Fruit fly (Drosophila melanogaster) whole organism, embryonic: ENCODE data around the gene CG9837.

ENCODE experiments used
- CG12155 ChIP-seq: fragments of 200-800 bp; sonication (Bioruptor generic); optimal IDR thresholded peaks from 3 replicates; lab custom pipeline; 2016; ENCODE audit warnings: missing biosample characterization, missing genetic modification characterization
- CG15011 ChIP-seq: fragments of 200-800 bp; sonication (Bioruptor generic); optimal IDR thresholded peaks from 3 replicates; lab custom pipeline; 2018; ENCODE audit warnings: missing biosample characterization, mild to moderate bottlenecking, missing genetic modification characterization
- CG15696 ChIP-seq: fragments of 200-800 bp; sonication (Bioruptor generic); optimal IDR thresholded peaks from 2 replicates; lab custom pipeline; 2019; ENCODE audit warnings: missing biosample characterization, mild to moderate bottlenecking, missing genetic modification characterization, moderate library complexity
- CG1832 ChIP-seq: fragments of 200-800 bp; sonication (Bioruptor generic); optimal IDR thresholded peaks from 2 replicates; lab custom pipeline; 2017; ENCODE audit warnings: missing biosample characterization, mild to moderate bottlenecking, missing genetic modification characterization, inconsistent platforms
- CG42726 ChIP-seq: fragments of 200-800 bp; sonication (Bioruptor generic); IDR thresholded peaks from 2 replicates; pipeline ENCODE4 v1.3.6; 2022; ENCODE audit warnings: missing biosample characterization, missing genetic modification characterization; ENCODE audit not compliant: partially characterized antibody
- CG5180 ChIP-seq: fragments of 200-800 bp; sonication (Bioruptor generic); optimal IDR thresholded peaks from 3 replicates; lab custom pipeline; 2017; ENCODE audit warnings: missing biosample characterization, missing genetic modification characterization, mild to moderate bottlenecking, moderate library complexity, missing genetic modification reagents
- CG5953 ChIP-seq: fragments of 200-800 bp; sonication (Bioruptor generic); IDR thresholded peaks from 2 replicates; pipeline ENCODE4 v1.3.6; 2022; ENCODE audit warnings: missing biosample characterization, missing genetic modification characterization
- CG6175 ChIP-seq: fragments of 200-800 bp; sonication (Bioruptor generic); IDR thresholded peaks from 3 replicates; pipeline ENCODE4 v1.3.6; 2022; ENCODE audit warnings: missing biosample characterization, missing genetic modification characterization
- CG6689 ChIP-seq: fragments of 200-800 bp; sonication (Bioruptor generic); IDR thresholded peaks from 2 replicates; pipeline ENCODE4 v1.3.6; 2022; ENCODE audit warnings: missing biosample characterization, missing genetic modification characterization
- CG7839 ChIP-seq: fragments of 200-800 bp; sonication (Bioruptor generic); optimal IDR thresholded peaks from 3 replicates; lab custom pipeline; 2018; ENCODE audit warnings: missing biosample characterization, mild to moderate bottlenecking, missing genetic modification characterization, moderate library complexity
- CG8765 ChIP-seq: fragments of 200-800 bp; sonication (Bioruptor generic); IDR thresholded peaks from 2 replicates; pipeline ENCODE4 v1.3.6; 2022; ENCODE audit warnings: missing biosample characterization, missing genetic modification characterization
- CG8944 ChIP-seq: fragments of 200-800 bp; sonication (Bioruptor generic); optimal IDR thresholded peaks from 3 replicates; lab custom pipeline; 2016; ENCODE audit warnings: missing biosample characterization, missing genetic modification characterization
- CG9437 ChIP-seq: fragments of 200-800 bp; sonication (Bioruptor generic); optimal IDR thresholded peaks from 2 replicates; lab custom pipeline; 2018; ENCODE audit warnings: missing biosample characterization, mild to moderate bottlenecking, missing genetic modification characterization
- D ChIP-seq, 2 experiments: fragments of 200-800 bp in 1 of 2; fragments of >200 bp in 1 of 2; sonication (Bioruptor generic) in 1 of 2; optimal IDR thresholded peaks; 2 replicates in 1 of 2; 3 replicates in 1 of 2; lab custom pipeline; 2017; ENCODE audit warnings: mild to moderate bottlenecking in 1 of 2, missing biosample characterization in 1 of 2, missing genetic modification characterization in 1 of 2, missing genetic modification reagents in 1 of 2
- Dad ChIP-seq: fragments of 200-800 bp; sonication (Bioruptor generic); optimal IDR thresholded peaks from 3 replicates; lab custom pipeline; 2016; ENCODE audit warnings: missing biosample characterization, missing genetic modification characterization
- Doc3 ChIP-seq: fragments of 200-800 bp; sonication (Bioruptor generic); IDR thresholded peaks from 3 replicates; pipeline ENCODE4 v1.3.6; 2022; ENCODE audit warnings: missing biosample characterization, missing genetic modification characterization; ENCODE audit not compliant: partially characterized antibody
- Drgx ChIP-seq: fragments of 200-800 bp; sonication (Bioruptor generic); IDR thresholded peaks from 2 replicates; pipeline ENCODE4 v1.3.6; 2022; ENCODE audit warnings: missing biosample characterization, missing genetic modification characterization
- Ets97D ChIP-seq: fragments of 200-800 bp; sonication (Bioruptor generic); optimal IDR thresholded peaks from 3 replicates; lab custom pipeline; 2016; ENCODE audit warnings: missing biosample characterization, missing genetic modification characterization
- Gug ChIP-seq: fragments of 200-800 bp; sonication (Bioruptor generic); IDR thresholded peaks from 4 replicates; pipeline ENCODE4 v1.3.6; 2022; ENCODE audit warnings: missing biosample characterization, missing genetic modification characterization
- Lhr ChIP-seq: fragments of 200-800 bp; sonication (Bioruptor generic); optimal IDR thresholded peaks from 3 replicates; lab custom pipeline; 2017; ENCODE audit warnings: mild to moderate bottlenecking, missing biosample characterization, missing genetic modification reagents, missing genetic modification characterization
- Mad ChIP-seq: fragments of 200-800 bp; sonication (Bioruptor generic); optimal IDR thresholded peaks from 2 replicates; lab custom pipeline; 2016; ENCODE audit warnings: missing biosample characterization, missing genetic modification characterization
- Mrtf ChIP-seq: fragments of 200-800 bp; sonication (Bioruptor generic); IDR thresholded peaks from 3 replicates; pipeline ENCODE4 v1.3.6; 2022; ENCODE audit warnings: missing biosample characterization, missing genetic modification characterization
- Oli ChIP-seq: fragments of 200-800 bp; sonication (Bioruptor generic); optimal IDR thresholded peaks from 2 replicates; lab custom pipeline; 2018; ENCODE audit warnings: missing biosample characterization, mild to moderate bottlenecking, missing genetic modification characterization, moderate library complexity
- Ptx1 ChIP-seq: fragments of 200-800 bp; sonication (Bioruptor generic); IDR thresholded peaks from 2 replicates; pipeline ENCODE4 v1.3.6; 2022; ENCODE audit warnings: missing biosample characterization, missing genetic modification characterization
- Sox100B ChIP-seq: fragments of 200-800 bp; sonication (Bioruptor generic); optimal IDR thresholded peaks from 3 replicates; lab custom pipeline; 2018; ENCODE audit warnings: missing biosample characterization, mild to moderate bottlenecking, missing genetic modification characterization
- Sox102F ChIP-seq: fragments of 200-800 bp; sonication (Bioruptor generic); optimal IDR thresholded peaks from 2 replicates; lab custom pipeline; 2018; ENCODE audit warnings: missing biosample characterization, mild to moderate bottlenecking, missing genetic modification characterization, moderate library complexity
- Spps ChIP-seq: fragments of 200-800 bp; sonication (Bioruptor generic); optimal IDR thresholded peaks from 2 replicates; lab custom pipeline; 2018; ENCODE audit warnings: missing biosample characterization, mild to moderate bottlenecking, missing genetic modification characterization
- Ssrp ChIP-seq: fragments of 200-800 bp; sonication (Bioruptor generic); optimal IDR thresholded peaks from 2 replicates; lab custom pipeline; 2018; ENCODE audit warnings: missing biosample characterization, mild to moderate bottlenecking, missing genetic modification characterization, moderate library complexity
- abd-A ChIP-seq: fragments of 200-800 bp; sonication (Bioruptor generic); optimal IDR thresholded peaks from 3 replicates; lab custom pipeline; 2019; ENCODE audit warnings: missing biosample characterization, mild to moderate bottlenecking, missing genetic modification characterization, moderate library complexity
- ara ChIP-seq: fragments of 200-800 bp; sonication (Bioruptor generic); IDR thresholded peaks from 2 replicates; pipeline ENCODE4 v1.3.6; 2022; ENCODE audit warnings: missing biosample characterization, missing genetic modification characterization
- bowl ChIP-seq: fragments of 200-800 bp; sonication (Bioruptor generic); IDR thresholded peaks from 2 replicates; pipeline ENCODE4 v1.3.6; 2022; ENCODE audit warnings: missing biosample characterization, missing genetic modification characterization
- bsh ChIP-seq, 2 experiments: fragments of 200-800 bp; sonication (Bioruptor generic); optimal IDR thresholded peaks; 2 replicates each; lab custom pipeline; 2017 to 2018; ENCODE audit warnings: mild to moderate bottlenecking in 2 of 2, missing biosample characterization in 2 of 2, missing genetic modification characterization in 2 of 2, moderate library complexity in 1 of 2
- ci ChIP-seq: fragments of 200-800 bp; sonication (Bioruptor generic); IDR thresholded peaks from 3 replicates; pipeline ENCODE4 v1.3.6; 2022; ENCODE audit warnings: missing biosample characterization, missing genetic modification characterization
- cwo ChIP-seq: fragments of 200-800 bp; sonication (Bioruptor generic); optimal IDR thresholded peaks from 3 replicates; lab custom pipeline; 2017; ENCODE audit warnings: missing biosample characterization, missing genetic modification characterization, mild to moderate bottlenecking, moderate library complexity, missing genetic modification reagents
- dysf ChIP-seq: fragments of 200-800 bp; sonication (Bioruptor generic); IDR thresholded peaks from 3 replicates; pipeline ENCODE4 v1.3.6; 2022; ENCODE audit warnings: missing biosample characterization, missing genetic modification characterization
- en ChIP-seq: fragments of 200-800 bp; sonication (Bioruptor generic); optimal IDR thresholded peaks from 2 replicates; lab custom pipeline; 2016; ENCODE audit warnings: missing biosample characterization, missing genetic modification characterization
- gem ChIP-seq: fragments of 200-800 bp; sonication (Bioruptor generic); optimal IDR thresholded peaks from 2 replicates; lab custom pipeline; 2019; ENCODE audit warnings: missing biosample characterization, mild to moderate bottlenecking, missing genetic modification characterization, moderate library complexity
- grau ChIP-seq: fragments of 200-800 bp; optimal IDR thresholded peaks from 3 replicates; lab custom pipeline; 2019; ENCODE audit warnings: missing biosample characterization, mild to moderate bottlenecking, missing genetic modification characterization, moderate library complexity
- klu ChIP-seq: fragments of 200-800 bp; sonication (Bioruptor generic); IDR thresholded peaks from 2 replicates; pipeline ENCODE4 v1.3.6; 2022; ENCODE audit warnings: missing biosample characterization, missing genetic modification characterization
- lov ChIP-seq, 2 experiments: fragments of 200-800 bp in 1 of 2; fragments of >200 bp in 1 of 2; sonication (Bioruptor generic) in 1 of 2; IDR thresholded peaks in 1 of 2; optimal IDR thresholded peaks in 1 of 2; 2 replicates in 1 of 2; 3 replicates in 1 of 2; pipeline versions ENCODE4 v1.3.6 to Lab custom; 2017 to 2022; ENCODE audit warnings: missing biosample characterization in 1 of 2, missing genetic modification characterization in 1 of 2
- row ChIP-seq: fragments of 200-800 bp; sonication (Bioruptor generic); IDR thresholded peaks from 3 replicates; pipeline ENCODE4 v1.3.6; 2022; ENCODE audit warnings: missing biosample characterization, missing genetic modification characterization
- run ChIP-seq: fragments of 200-800 bp; sonication (Bioruptor generic); optimal IDR thresholded peaks from 3 replicates; lab custom pipeline; 2018; ENCODE audit warnings: missing biosample characterization, mild to moderate bottlenecking, missing genetic modification characterization
- sd ChIP-seq: fragments of 200-800 bp; sonication (Bioruptor generic); optimal IDR thresholded peaks from 3 replicates; lab custom pipeline; 2018; ENCODE audit warnings: missing biosample characterization, mild to moderate bottlenecking, missing genetic modification characterization, moderate library complexity
- sens ChIP-seq: fragments of 200-800 bp; sonication (Bioruptor generic); peaks from one replicate; lab custom pipeline; 2016; ENCODE audit warnings: missing biosample characterization, missing genetic modification characterization
- sisA ChIP-seq: fragments of 200-800 bp; sonication (Bioruptor generic); IDR thresholded peaks from 2 replicates; pipeline ENCODE4 v1.3.6; 2022; ENCODE audit warnings: missing biosample characterization, missing genetic modification characterization
- sna ChIP-seq: fragments of 200-800 bp; sonication (Bioruptor generic); IDR thresholded peaks from 2 replicates; pipeline ENCODE4 v1.3.6; 2022; ENCODE audit warnings: missing biosample characterization, missing genetic modification characterization; ENCODE audit not compliant: partially characterized antibody
- sqz ChIP-seq: fragments of 200-800 bp; sonication (Bioruptor generic); optimal IDR thresholded peaks from 3 replicates; lab custom pipeline; 2018; ENCODE audit warnings: missing biosample characterization, mild to moderate bottlenecking, missing genetic modification characterization

The CG9837 gene

DNA sequence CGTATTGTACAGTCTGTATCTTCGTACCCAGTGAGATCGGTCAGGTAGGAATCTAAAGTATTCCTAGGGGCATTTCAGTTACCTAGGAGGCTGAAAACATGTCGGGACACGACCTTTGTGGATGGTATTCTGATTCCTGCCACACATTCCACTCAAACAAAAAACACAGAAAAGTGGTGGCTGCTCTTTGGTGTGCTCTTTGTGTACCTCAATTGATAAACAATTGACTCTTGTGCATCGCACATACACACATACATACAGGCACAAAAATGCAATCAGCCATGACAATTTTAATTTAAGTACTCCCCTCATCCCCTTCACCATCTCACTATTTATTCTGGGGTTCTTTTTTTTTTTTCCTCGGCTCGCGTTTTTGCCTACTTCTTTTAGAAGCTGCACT lies 34.8 kb upstream of the CG9837 start (continued):
- TF ChIP-seq sens (peak; percentile 2), sd (tag; lab: Kevin White, UChicago) (no peak)

dm6 chr3R:8847096-8847639 lies 33.8 kb upstream of the CG9837 start:
- no peak for TF ChIP-seq CG8765
- TF ChIP-seq CG15011 (GFP tag; lab: Kevin White, UChicago) = no peak
- TF ChIP-seq abd-A (tag; lab: Kevin White, UChicago) = no peak
- TF ChIP-seq D (optimal IDR thresholded peaks at IDR 0.05; lab: Kevin White, UChicago) = no peak
- no peak for TF ChIP-seq D (GFP tag; optimal IDR thresholded peaks at IDR 0.05; lab: Kevin White, UChicago)
- 0 out of 2 replicates have a peak, but pooled peaks have one; percentile 9 for TF ChIP-seq sisA (GFP tag; lab: Robert Waterston, UW)
- TF ChIP-seq Ptx1 = 0 out of 2 replicates have a peak, but pooled peaks have one; percentile 18
- no peak for TF ChIP-seq CG8944
- peak; percentile 36 for TF ChIP-seq sens
- no peak for TF ChIP-seq CG42726 (GFP tag; lab: Robert Waterston, UW)
- TF ChIP-seq grau (tag; lab: Kevin White, UChicago) = peak; percentile 66
- TF ChIP-seq Spps = no peak
- no peak for TF ChIP-seq CG12155
- TF ChIP-seq Oli = no peak
- TF ChIP-seq sna (GFP tag; lab: Robert Waterston, UW) = no peak
- TF ChIP-seq en (GFP tag; lab: Kevin White, UChicago) = no peak
- TF ChIP-seq Ssrp (tag; lab: Kevin White, UChicago) = peak; percentile 6
- no peak for TF ChIP-seq CG5953
- TF ChIP-seq Drgx (GFP tag; lab: Robert Waterston, UW) = peak; percentile 31; the same call in 1 of the 2 replicates
- TF ChIP-seq bsh (GFP tag; optimal IDR thresholded peaks at IDR 0.05; lab: Kevin White, UChicago) = peak; percentile 7 to 22
- TF ChIP-seq row (GFP tag; lab: Robert Waterston, UW) = peak; percentile 44; the same call in 2 of the 3 replicates
- TF ChIP-seq Sox102F = peak; percentile 15
- TF ChIP-seq ara = no peak
- TF ChIP-seq CG1832 (GFP tag; lab: Kevin White, UChicago) = no peak
- peak; percentile 24 for TF ChIP-seq gem (tag; lab: Kevin White, UChicago)
- TF ChIP-seq CG15696 (tag; lab: Kevin White, UChicago) = no peak
- no peak for TF ChIP-seq dysf (GFP tag; lab: Robert Waterston, UW)
- no peak for TF ChIP-seq CG7839 (tag; lab: Kevin White, UChicago)
- no peak for TF ChIP-seq Ets97D (GFP tag; lab: Kevin White, UChicago)
- TF ChIP-seq Sox100B (GFP tag; lab: Kevin White, UChicago) = no peak

DNA sequence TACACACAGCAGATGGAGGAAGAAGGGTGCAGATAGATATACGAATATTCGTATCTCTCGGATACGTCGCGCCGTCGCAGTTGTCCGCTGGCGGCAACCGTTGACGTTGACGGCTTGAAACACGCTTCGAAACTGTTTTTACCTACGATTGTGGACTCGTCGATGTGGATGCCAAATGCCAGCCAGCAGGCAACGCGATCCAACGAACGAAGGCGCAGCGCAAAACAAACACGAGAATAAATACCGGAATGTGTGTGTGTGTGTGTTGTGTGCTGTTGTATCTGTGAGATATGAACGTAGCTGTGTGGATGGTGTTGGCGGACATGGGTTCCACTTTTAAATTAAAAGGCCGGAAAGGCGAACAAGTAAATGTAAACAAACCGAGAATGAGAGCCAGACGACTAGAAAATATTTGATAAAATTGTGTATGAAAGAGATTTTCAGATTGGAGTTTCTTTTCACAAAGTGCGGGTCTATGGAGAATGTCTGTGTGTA lies 32.8 kb upstream of the CG9837 start:
- TF ChIP-seq lov (optimal IDR thresholded peaks at IDR 0.05; lab: Kevin White, UChicago) (no peak), lov (GFP tag; IDR thresholded peaks at IDR 0.05; lab: Robert Waterston, UW) (peak; percentile 80; the same call in 2 of the 3 replicates), CG9437 (GFP tag; lab: Kevin White, UChicago) (peak; percentile 50), Doc3 (GFP tag; lab: Robert Waterston, UW) (no peak), CG6175 (GFP tag; lab: Robert Waterston, UW) (no peak), Mrtf (no peak), sqz (peak; percentile 40), Mad (no peak), Dad (GFP tag; lab: Kevin White, UChicago) (no peak), run (tag; lab: Kevin White, UChicago) (peak; percentile 48), CG15696 (tag; lab: Kevin White, UChicago) (peak; percentile 30), CG42726 (GFP tag; lab: Robert Waterston, UW) (peak; percentile 66; the same call in 1 of the 2 replicates), bowl (GFP tag; lab: Robert Waterston, UW) (no peak), CG6689 (GFP tag; lab: Robert Waterston, UW) (no peak), Gug (GFP tag; lab: Robert Waterston, UW) (no peak), ci (GFP tag; lab: Robert Waterston, UW) (peak; percentile 86), klu (GFP tag; lab: Robert Waterston, UW) (no peak), cwo (GFP tag; lab: Kevin White, UChicago) (peak; percentile 45), CG5180 (GFP tag; lab: Kevin White, UChicago) (peak; percentile 48), Lhr (GFP tag; lab: Kevin White, UChicago) (no peak)
